Fruit fly (Drosophila melanogaster): ENCODE measurements around the gene Prestin.
A peak's percentile ranks its signal among the peaks of the same experiment; 100 is the strongest.

The Prestin gene

dm6 chr3L:17926575-17927276 is 19.1 kb upstream of the Prestin start (continued):
- TF ChIP-seq ss (GFP tag; optimal IDR thresholded peaks at IDR 0.05) (peak in 1 of 2 experiments; percentile 66), CG9139 (GFP tag; optimal IDR thresholded peaks at IDR 0.05) (peak; percentile 41), CG3032 (tag; optimal IDR thresholded peaks at IDR 0.05) (peak; percentile 60), lz (GFP tag; optimal IDR thresholded peaks at IDR 0.05) (no peak), CG32006 (GFP tag; optimal IDR thresholded peaks at IDR 0.05) (peak; percentile 5), CG6163 (GFP tag; IDR thresholded peaks at IDR 0.05) (0 out of 3 replicates have a peak, but pooled peaks have one; percentile 12), Ets96B (tag; optimal IDR thresholded peaks at IDR 0.05) (peak; percentile 65), CG11902 (GFP tag; optimal IDR thresholded peaks at IDR 0.05) (no peak), Lpt (GFP tag; optimal IDR thresholded peaks at IDR 0.05) (no peak), svp (GFP tag) (peak; percentile 90), CG10669 (GFP tag; optimal IDR thresholded peaks at IDR 0.05) (peak; percentile 52), Met (GFP tag; optimal IDR thresholded peaks at IDR 0.05) (peak; percentile 40), CG8632 (GFP tag; optimal IDR thresholded peaks at IDR 0.05) (peak; percentile 51), pdm3 (GFP tag; optimal IDR thresholded peaks at IDR 0.05) (peak; percentile 48), CG6792 (GFP tag; optimal IDR thresholded peaks at IDR 0.05) (peak; percentile 20), dsx (GFP tag; optimal IDR thresholded peaks at IDR 0.05; ENCODE audit: poor library complexity, severe bottlenecking) (peak; percentile 56), CG7368 (GFP tag; optimal IDR thresholded peaks at IDR 0.05) (peak; percentile 7), esn (GFP tag; optimal IDR thresholded peaks at IDR 0.05) (peak; percentile 51), achi (GFP tag; optimal IDR thresholded peaks at IDR 0.05) (peak; percentile 46), Ets21C (GFP tag; optimal IDR thresholded peaks at IDR 0.05) (no peak), CG34406 (GFP tag; optimal IDR thresholded peaks at IDR 0.05) (peak; percentile 57), Sox14 (GFP tag; optimal IDR thresholded peaks at IDR 0.05) (peak; percentile 47), salr (GFP tag; optimal IDR thresholded peaks at IDR 0.05) (peak; percentile 16 to 47)

- TF ChIP-seq vri (GFP tag; optimal IDR thresholded peaks at IDR 0.05) (peak; percentile 76), Met (GFP tag; optimal IDR thresholded peaks at IDR 0.05) (peak; percentile 2), esn (GFP tag; optimal IDR thresholded peaks at IDR 0.05) (no peak), spab (GFP tag; optimal IDR thresholded peaks at IDR 0.05) (no peak), Hr4 (GFP tag; optimal IDR thresholded peaks at IDR 0.05) (no peak), CG8319 (GFP tag; optimal IDR thresholded peaks at IDR 0.05) (no peak), dac (GFP tag; optimal IDR thresholded peaks at IDR 0.05) (no peak), CG31627 (GFP tag; optimal IDR thresholded peaks at IDR 0.05) (peak; percentile 4), CG32006 (GFP tag; optimal IDR thresholded peaks at IDR 0.05) (no peak), CG6163 (GFP tag; IDR thresholded peaks at IDR 0.05) (0 out of 3 replicates have a peak, but pooled peaks have one; percentile 10), CG10669 (GFP tag; optimal IDR thresholded peaks at IDR 0.05) (peak; percentile 23), Gug (GFP tag; IDR thresholded peaks at IDR 0.05) (no peak), Eip78C (GFP tag) (peak; percentile 58), dsx (GFP tag; optimal IDR thresholded peaks at IDR 0.05; ENCODE audit: poor library complexity, severe bottlenecking) (no peak), CG6276 (GFP tag; optimal IDR thresholded peaks at IDR 0.05) (no peak), fkh (GFP tag; optimal IDR thresholded peaks at IDR 0.05) (no peak), Ets21C (GFP tag; optimal IDR thresholded peaks at IDR 0.05) (no peak), Lpt (GFP tag; optimal IDR thresholded peaks at IDR 0.05) (no peak), ss (GFP tag; optimal IDR thresholded peaks at IDR 0.05) (peak in 1 of 2 experiments; percentile 21), CG10631 (GFP tag; optimal IDR thresholded peaks at IDR 0.05) (no peak), salr (GFP tag; optimal IDR thresholded peaks at IDR 0.05) (no peak), lz (GFP tag; optimal IDR thresholded peaks at IDR 0.05) (no peak), Sox14 (GFP tag; optimal IDR thresholded peaks at IDR 0.05) (peak; percentile 6), CG6808 (GFP tag; optimal IDR thresholded peaks at IDR 0.05) (peak; percentile 27), fd85E (GFP tag; optimal IDR thresholded peaks at IDR 0.05) (no peak), CG8119 (GFP tag; IDR thresholded peaks at IDR 0.05) (0 out of 3 replicates have a peak, but pooled peaks have one; percentile 32), CG6792 (GFP tag; optimal IDR thresholded peaks at IDR 0.05) (no peak), Eip93F (GFP tag; optimal IDR thresholded peaks at IDR 0.05) (peak; percentile 11), svp (GFP tag) (peak; percentile 80), achi (GFP tag; optimal IDR thresholded peaks at IDR 0.05) (no peak), CG4318 (GFP tag; optimal IDR thresholded peaks at IDR 0.05) (no peak), CG6854 (GFP tag; optimal IDR thresholded peaks at IDR 0.05) (no peak), CG34406 (GFP tag; optimal IDR thresholded peaks at IDR 0.05) (no peak), CG15336 (GFP tag; IDR thresholded peaks at IDR 0.05) (no peak), CG9139 (GFP tag; optimal IDR thresholded peaks at IDR 0.05) (no peak)
Measured at dm6 chr3L:17925180-17925753, 17.7 kb upstream of the Prestin start.
